In the genomic region with DNA sequence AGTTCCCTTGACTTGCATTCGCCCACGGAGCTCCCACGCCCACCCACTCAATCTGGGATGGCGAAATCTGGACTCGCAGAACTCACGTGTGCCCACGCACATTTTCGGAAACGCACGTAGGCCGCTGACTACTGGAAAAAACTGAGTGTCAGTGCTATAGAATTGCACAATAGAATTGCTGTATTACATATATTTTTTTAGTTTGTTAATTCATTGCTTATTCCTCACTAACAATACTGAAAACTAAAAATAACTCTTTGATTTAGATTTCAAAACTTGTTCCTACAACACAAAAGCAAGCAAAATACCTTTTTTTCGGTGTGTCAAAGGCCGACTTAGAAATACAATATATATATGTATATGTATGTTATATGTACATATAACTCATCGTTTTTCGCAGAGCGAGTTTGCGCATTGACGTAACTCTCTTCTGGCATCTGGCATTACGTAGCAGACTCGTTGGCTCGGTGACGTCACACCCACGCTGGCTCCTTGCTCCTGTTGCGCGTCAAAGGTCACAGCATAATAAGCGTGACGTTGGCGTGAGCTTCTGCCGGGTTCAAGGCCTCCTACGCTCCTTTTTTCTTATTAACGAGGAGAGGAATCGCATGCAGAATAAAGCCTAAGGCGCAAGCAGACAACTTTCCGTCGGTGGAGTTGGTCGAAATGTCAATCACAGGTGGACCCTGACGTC, we compare ENCODE assay signal across 1 fruit fly cellular context.
TF ChIP-seq lines count a peak whose summit lies in the region.

No protein-coding gene starts in this region.

TF ChIP-seq in whole organism, embryonic, 481 proteins besides CTCF, POLR2A, EP300 and RAD21 (continued from another document and continues in another):
- TF ChIP-seq ham (GFP tag; IDR thresholded peaks at IDR 0.05; lab: Robert Waterston, UW) (no peak), CG9797 (GFP tag; optimal IDR thresholded peaks at IDR 0.05; lab: Kevin White, UChicago) (no peak), CG4328 (GFP tag; optimal IDR thresholded peaks at IDR 0.05; lab: Kevin White, UChicago) (peak; percentile 26), ato (GFP tag; IDR thresholded peaks at IDR 0.05; lab: Robert Waterston, UW; ENCODE audit: partially characterized antibody) (no peak), pho (GFP tag; optimal IDR thresholded peaks at IDR 0.05; lab: Kevin White, UChicago) (peak; percentile 76), onecut (GFP tag; IDR thresholded peaks at IDR 0.05; lab: Robert Waterston, UW) (peak; percentile 65), bbx (GFP tag; IDR thresholded peaks at IDR 0.05; lab: Robert Waterston, UW; ENCODE audit: partially characterized antibody) (no peak), vvl (GFP tag; IDR thresholded peaks at IDR 0.05; lab: Robert Waterston, UW) (no peak), Ravus (GFP tag; IDR thresholded peaks at IDR 0.05; lab: Robert Waterston, UW) (no peak), CG15696 (tag; optimal IDR thresholded peaks at IDR 0.05; lab: Kevin White, UChicago) (no peak), GATAe (GFP tag; conservative IDR thresholded peaks at IDR 0.05; lab: Robert Waterston, UW) (no peak), CG8359 (GFP tag; optimal IDR thresholded peaks at IDR 0.05; lab: Kevin White, UChicago; ENCODE audit: borderline replicate concordance) (no peak), CG13424 (tag; optimal IDR thresholded peaks at IDR 0.05; lab: Kevin White, UChicago) (peak; percentile 85), klu (GFP tag; IDR thresholded peaks at IDR 0.05; lab: Robert Waterston, UW) (no peak), scrt (GFP tag; optimal IDR thresholded peaks at IDR 0.05; lab: Kevin White, UChicago) (peak; percentile 94), kni (GFP tag; optimal IDR thresholded peaks at IDR 0.05; lab: Kevin White, UChicago) (no peak), CG3065 (GFP tag; optimal IDR thresholded peaks at IDR 0.05; lab: Kevin White, UChicago) (no peak), wek (GFP tag; optimal IDR thresholded peaks at IDR 0.05; lab: Kevin White, UChicago) (no peak), CG3847 (GFP tag; IDR thresholded peaks at IDR 0.05; lab: Robert Waterston, UW) (no peak), Fer2 (tag; optimal IDR thresholded peaks at IDR 0.05; lab: Kevin White, UChicago) (peak; percentile 9), her (GFP tag; optimal IDR thresholded peaks at IDR 0.05; lab: Kevin White, UChicago) (no peak), CG8281 (tag; optimal IDR thresholded peaks at IDR 0.05; lab: Kevin White, UChicago) (peak; percentile 57), CG6654 (GFP tag; optimal IDR thresholded peaks at IDR 0.05; lab: Kevin White, UChicago) (peak; percentile 28), ind (GFP tag; optimal IDR thresholded peaks at IDR 0.05; lab: Kevin White, UChicago) (peak; percentile 82), CG3995 (GFP tag; optimal IDR thresholded peaks at IDR 0.05; lab: Kevin White, UChicago) (peak; percentile 42), ATbp (GFP tag; optimal IDR thresholded peaks at IDR 0.05; lab: Kevin White, UChicago) (peak; percentile 53), Bteb2 (GFP tag; optimal IDR thresholded peaks at IDR 0.05; lab: Kevin White, UChicago) (peak; percentile 83), CG4404 (GFP tag; IDR thresholded peaks at IDR 0.05; lab: Robert Waterston, UW) (no peak), Opbp (GFP tag; IDR thresholded peaks at IDR 0.05; lab: Robert Waterston, UW; ENCODE audit: partially characterized antibody) (no peak), jumu (GFP tag; optimal IDR thresholded peaks at IDR 0.05; lab: Kevin White, UChicago) (peak; percentile 59), Med (GFP tag; lab: Kevin White, UChicago) (peak; percentile 96), ems (GFP tag; optimal IDR thresholded peaks at IDR 0.05; lab: Kevin White, UChicago) (peak; percentile 64), CG5953 (GFP tag; IDR thresholded peaks at IDR 0.05; lab: Robert Waterston, UW) (no peak), disco-r (GFP tag; optimal IDR thresholded peaks at IDR 0.05; lab: Kevin White, UChicago) (no peak), CG8765 (GFP tag; IDR thresholded peaks at IDR 0.05; lab: Robert Waterston, UW) (no peak), CG11398 (GFP tag; optimal IDR thresholded peaks at IDR 0.05; lab: Kevin White, UChicago) (no peak), CG31441 (GFP tag; IDR thresholded peaks at IDR 0.05; lab: Robert Waterston, UW) (no peak), bowl (GFP tag; IDR thresholded peaks at IDR 0.05; lab: Robert Waterston, UW) (no peak), Hr3 (GFP tag; optimal IDR thresholded peaks at IDR 0.05; lab: Kevin White, UChicago) (peak; percentile 65), CG12769 (tag; optimal IDR thresholded peaks at IDR 0.05; lab: Kevin White, UChicago) (peak; percentile 90), Taf1 (GFP tag; IDR thresholded peaks at IDR 0.05; lab: Robert Waterston, UW) (no peak), Spps (tag; optimal IDR thresholded peaks at IDR 0.05; lab: Kevin White, UChicago) (no peak), insv (GFP tag; optimal IDR thresholded peaks at IDR 0.05; lab: Kevin White, UChicago) (no peak), nerfin-1 (tag; optimal IDR thresholded peaks at IDR 0.05; lab: Kevin White, UChicago) (no peak), CG3838 (GFP tag; optimal IDR thresholded peaks at IDR 0.05; lab: Kevin White, UChicago) (peak; percentile 68), Hr78 (GFP tag; optimal IDR thresholded peaks at IDR 0.05; lab: Kevin White, UChicago) (no peak), Hmr (GFP tag; optimal IDR thresholded peaks at IDR 0.05; lab: Kevin White, UChicago) (peak; percentile 95), sisA (GFP tag; IDR thresholded peaks at IDR 0.05; lab: Robert Waterston, UW) (no peak), bcd (GFP tag; optimal IDR thresholded peaks at IDR 0.05; lab: Kevin White, UChicago) (peak; percentile 81), ranshi (GFP tag; IDR thresholded peaks at IDR 0.05; lab: Robert Waterston, UW) (no peak), CG7786 (GFP tag; optimal IDR thresholded peaks at IDR 0.05; lab: Kevin White, UChicago) (peak; percentile 64), CG4854 (GFP tag; optimal IDR thresholded peaks at IDR 0.05; lab: Kevin White, UChicago) (peak; percentile 64), CG11456 (GFP tag; IDR thresholded peaks at IDR 0.05; lab: Robert Waterston, UW) (no peak), CG13775 (GFP tag; optimal IDR thresholded peaks at IDR 0.05; lab: Kevin White, UChicago) (peak; percentile 78), Hey (tag; optimal IDR thresholded peaks at IDR 0.05; lab: Kevin White, UChicago) (no peak), tin (GFP tag; optimal IDR thresholded peaks at IDR 0.05; lab: Kevin White, UChicago) (peak; percentile 63), CG17359 (tag; optimal IDR thresholded peaks at IDR 0.05; lab: Kevin White, UChicago) (peak; percentile 84), Abd-B (GFP tag; optimal IDR thresholded peaks at IDR 0.05; lab: Kevin White, UChicago) (peak; percentile 63), CG14014 (GFP tag; IDR thresholded peaks at IDR 0.05; lab: Robert Waterston, UW) (no peak), Chrac-16 (GFP tag; optimal IDR thresholded peaks at IDR 0.05; lab: Kevin White, UChicago) (peak; percentile 58), CG9609 (GFP tag; optimal IDR thresholded peaks at IDR 0.05; lab: Kevin White, UChicago) (peak; percentile 52), NK7.1 (GFP tag; optimal IDR thresholded peaks at IDR 0.05; lab: Kevin White, UChicago) (peak; percentile 44), aop (GFP tag; IDR thresholded peaks at IDR 0.05; lab: Robert Waterston, UW) (no peak), CG9727 (GFP tag; optimal IDR thresholded peaks at IDR 0.05; lab: Kevin White, UChicago) (peak; percentile 85), CG17568 (GFP tag; optimal IDR thresholded peaks at IDR 0.05; lab: Kevin White, UChicago) (peak; percentile 77), CG17361 (GFP tag; IDR thresholded peaks at IDR 0.05; lab: Robert Waterston, UW) (no peak), wdn (GFP tag; IDR thresholded peaks at IDR 0.05; lab: Robert Waterston, UW) (no peak), CG2889 (GFP tag; IDR thresholded peaks at IDR 0.05; lab: Robert Waterston, UW) (no peak), CG42726 (GFP tag; IDR thresholded peaks at IDR 0.05; lab: Robert Waterston, UW; ENCODE audit: partially characterized antibody) (no peak), al (GFP tag; IDR thresholded peaks at IDR 0.05; lab: Robert Waterston, UW) (no peak), Meics (GFP tag; optimal IDR thresholded peaks at IDR 0.05; lab: Kevin White, UChicago) (peak; percentile 93), Ada2b (GFP tag; IDR thresholded peaks at IDR 0.05; lab: Robert Waterston, UW) (no peak), CG18599 (GFP tag; optimal IDR thresholded peaks at IDR 0.05; lab: Kevin White, UChicago) (peak; percentile 97), zen2 (GFP tag; IDR thresholded peaks at IDR 0.05; lab: Robert Waterston, UW; ENCODE audit: partially characterized antibody) (no peak), salm (tag; optimal IDR thresholded peaks at IDR 0.05; lab: Kevin White, UChicago) (no peak), B-H2 (GFP tag; optimal IDR thresholded peaks at IDR 0.05; lab: Kevin White, UChicago) (peak; percentile 44), CG7556 (GFP tag; optimal IDR thresholded peaks at IDR 0.05; lab: Kevin White, UChicago) (peak; percentile 90), sug (tag; optimal IDR thresholded peaks at IDR 0.05; lab: Kevin White, UChicago) (no peak), NFAT (GFP tag; IDR thresholded peaks at IDR 0.05; lab: Robert Waterston, UW) (no peak), Side (GFP tag; optimal IDR thresholded peaks at IDR 0.05; lab: Kevin White, UChicago) (peak; percentile 11), Atf-2 (GFP tag; optimal IDR thresholded peaks at IDR 0.05; lab: Kevin White, UChicago) (no peak), CG14710 (tag; optimal IDR thresholded peaks at IDR 0.05; lab: Kevin White, UChicago) (peak; percentile 33), CG2875 (GFP tag; optimal IDR thresholded peaks at IDR 0.05; lab: Kevin White, UChicago) (peak; percentile 7), tgo (GFP tag; IDR thresholded peaks at IDR 0.05; lab: Robert Waterston, UW) (no peak), CG1024 (GFP tag; IDR thresholded peaks at IDR 0.05; lab: Robert Waterston, UW) (no peak), Sox100B (GFP tag; optimal IDR thresholded peaks at IDR 0.05; lab: Kevin White, UChicago) (peak; percentile 76), CG14441 (GFP tag; IDR thresholded peaks at IDR 0.05; lab: Robert Waterston, UW) (no peak), dan (GFP tag; IDR thresholded peaks at IDR 0.05; lab: Robert Waterston, UW) (no peak), mirr (GFP tag; optimal IDR thresholded peaks at IDR 0.05; lab: Kevin White, UChicago) (no peak), CG7928 (GFP tag; optimal IDR thresholded peaks at IDR 0.05; lab: Kevin White, UChicago) (no peak), sna (GFP tag; IDR thresholded peaks at IDR 0.05; lab: Robert Waterston, UW; ENCODE audit: partially characterized antibody) (no peak), ro (GFP tag; IDR thresholded peaks at IDR 0.05; lab: Robert Waterston, UW) (no peak), cwo (GFP tag; optimal IDR thresholded peaks at IDR 0.05; lab: Kevin White, UChicago) (peak; percentile 96), Stat92E (GFP tag; optimal IDR thresholded peaks at IDR 0.05; lab: Kevin White, UChicago) (no peak), vfl (GFP tag; optimal IDR thresholded peaks at IDR 0.05; lab: Kevin White, UChicago) (peak; percentile 53), CG14965 (GFP tag; optimal IDR thresholded peaks at IDR 0.05; lab: Kevin White, UChicago; ENCODE audit: borderline replicate concordance) (no peak), CG10462 (GFP tag; optimal IDR thresholded peaks at IDR 0.05; lab: Kevin White, UChicago) (no peak), sens-2 (GFP tag; IDR thresholded peaks at IDR 0.05; lab: Robert Waterston, UW) (no peak), CG10959 (GFP tag; IDR thresholded peaks at IDR 0.05; lab: Robert Waterston, UW) (no peak), gsb-n (tag; optimal IDR thresholded peaks at IDR 0.05; lab: Kevin White, UChicago) (peak; percentile 3), E2f1 (GFP tag; IDR thresholded peaks at IDR 0.05; lab: Robert Waterston, UW) (no peak), Hsf (GFP tag; optimal IDR thresholded peaks at IDR 0.05; lab: Kevin White, UChicago) (peak; percentile 70), stc (GFP tag; IDR thresholded peaks at IDR 0.05; lab: Robert Waterston, UW) (no peak), CG12219 (GFP tag; optimal IDR thresholded peaks at IDR 0.05; lab: Kevin White, UChicago) (peak; percentile 67), Sin3A (optimal IDR thresholded peaks at IDR 0.05; lab: Kevin White, UChicago) (no peak), CG8290 (GFP tag; optimal IDR thresholded peaks at IDR 0.05; lab: Kevin White, UChicago) (no peak), CG8290 (tag; optimal IDR thresholded peaks at IDR 0.05; lab: Kevin White, UChicago) (peak in 1 of 2 experiments; percentile 83), lbe (GFP tag; optimal IDR thresholded peaks at IDR 0.05; lab: Kevin White, UChicago) (peak; percentile 13), CG32772 (GFP tag; IDR thresholded peaks at IDR 0.05; lab: Robert Waterston, UW) (no peak), D19B (GFP tag; optimal IDR thresholded peaks at IDR 0.05; lab: Kevin White, UChicago) (peak; percentile 77), Sry-β (GFP tag; optimal IDR thresholded peaks at IDR 0.05; lab: Kevin White, UChicago) (no peak), CG3726 (GFP tag; IDR thresholded peaks at IDR 0.05; lab: Robert Waterston, UW) (no peak), Dp (GFP tag; optimal IDR thresholded peaks at IDR 0.05; lab: Kevin White, UChicago) (no peak), Mad (GFP tag; optimal IDR thresholded peaks at IDR 0.05; lab: Kevin White, UChicago) (peak; percentile 37), emc (GFP tag; optimal IDR thresholded peaks at IDR 0.05; lab: Kevin White, UChicago) (peak; percentile 40), CG2199 (GFP tag; IDR thresholded peaks at IDR 0.05; lab: Robert Waterston, UW) (no peak), p53 (GFP tag; optimal IDR thresholded peaks at IDR 0.05; lab: Kevin White, UChicago) (peak; percentile 11), CG1832 (GFP tag; optimal IDR thresholded peaks at IDR 0.05; lab: Kevin White, UChicago) (no peak), CG15601 (tag; optimal IDR thresholded peaks at IDR 0.05; lab: Kevin White, UChicago) (peak; percentile 20), Lhr (GFP tag; optimal IDR thresholded peaks at IDR 0.05; lab: Kevin White, UChicago) (no peak), CG17186 (GFP tag; optimal IDR thresholded peaks at IDR 0.05; lab: Kevin White, UChicago) (no peak), CG4424 (GFP tag; optimal IDR thresholded peaks at IDR 0.05; lab: Kevin White, UChicago) (peak; percentile 61), dpn (GFP tag; optimal IDR thresholded peaks at IDR 0.05; lab: Kevin White, UChicago) (peak; percentile 71 to 81), CG4707 (GFP tag; optimal IDR thresholded peaks at IDR 0.05; lab: Kevin White, UChicago) (no peak), crc (GFP tag; optimal IDR thresholded peaks at IDR 0.05; lab: Kevin White, UChicago) (peak; percentile 65), CG7357 (GFP tag; IDR thresholded peaks at IDR 0.05; lab: Robert Waterston, UW) (peak; percentile 74), CG7839 (tag; optimal IDR thresholded peaks at IDR 0.05; lab: Kevin White, UChicago) (peak; percentile 88)
